Fruit fly (Drosophila melanogaster) Kc167 (cell line): ENCODE results near the gene Hat1.

Experiments used
- Myc ChIP-seq: fragments of >200 bp; optimal IDR thresholded peaks from 2 replicates; lab custom pipeline; 2017; ENCODE audit warnings: missing external identifiers
- Sin3A ChIP-seq: fragments of >200 bp; optimal IDR thresholded peaks from 2 replicates; lab custom pipeline; 2018; ENCODE audit warnings: missing external identifiers
- h ChIP-seq: fragments of >200 bp; optimal IDR thresholded peaks from 3 replicates; lab custom pipeline; 2018; ENCODE audit warnings: missing external identifiers
- insv ChIP-seq: fragments of >200 bp; optimal IDR thresholded peaks from 3 replicates; lab custom pipeline; 2018; ENCODE audit warnings: missing external identifiers
- psq ChIP-seq: fragments of >200 bp; optimal IDR thresholded peaks from 2 replicates; lab custom pipeline; 2017; ENCODE audit warnings: missing external identifiers
- ttk ChIP-seq: sonication (Bioruptor generic); optimal IDR thresholded peaks from 2 replicates; lab custom pipeline; 2017; ENCODE audit warnings: missing external identifiers

- TF ChIP-seq ttk: no peak
- TF ChIP-seq psq (lab: Kevin White, UChicago): no peak
- no peak for TF ChIP-seq h
- no peak for TF ChIP-seq Myc (lab: Kevin White, UChicago)
- TF ChIP-seq Sin3A: no peak
- TF ChIP-seq insv (lab: Kevin White, UChicago): no peak
Observed at dm6 chr3R:5821750-5822149, 32.6 kb upstream of the Hat1 start, which contains the start of gene CG46303.
